Worm (Caenorhabditis elegans): Measurements from ENCODE around the gene M04D8.7.

Gene M04D8.7

ce11 chrIII:10085574-10085973, 48.3 kb downstream of the M04D8.7 start:
- TF ChIP-seq alr-1 (tag; optimal IDR thresholded peaks at IDR 0.05), result no peak
- TF ChIP-seq nhr-23 (tag; optimal IDR thresholded peaks at IDR 0.05), result no peak
- no peak for TF ChIP-seq mab-5 (tag; optimal IDR thresholded peaks at IDR 0.05)

DNA sequence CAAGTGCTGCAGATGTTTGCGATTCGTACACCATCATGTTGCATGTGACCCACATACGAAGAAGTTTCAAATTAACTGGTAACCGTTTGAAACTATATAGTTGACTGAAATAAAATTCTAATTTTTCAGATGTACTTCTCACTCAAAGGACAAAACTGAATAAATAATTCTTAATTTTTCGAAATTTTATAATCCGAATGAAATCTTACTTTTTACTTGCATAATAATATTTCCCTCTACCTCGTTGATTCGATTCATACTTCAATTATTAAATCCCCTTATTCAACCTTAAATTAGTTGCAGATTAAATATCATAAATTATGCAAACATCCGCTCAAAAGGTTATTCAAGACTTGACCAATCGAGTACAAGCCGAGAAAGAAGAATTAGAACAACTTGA, 48.7 kb downstream of the M04D8.7 start, which contains the start of gene T16H12.2:
T16H12.2 (plus strand) TSS at position 301 of the 400 bp plus-strand sequence.
- TF ChIP-seq unc-39 (tag; optimal IDR thresholded peaks at IDR 0.05) (no peak), lin-13 (GFP tag; optimal IDR thresholded peaks at IDR 0.05) (no peak), fos-1 (tag; optimal IDR thresholded peaks at IDR 0.05) (no peak), nhr-77 (tag; optimal IDR thresholded peaks at IDR 0.05) (no peak), F13H6.1 (tag; optimal IDR thresholded peaks at IDR 0.05) (no peak), crh-2 (tag; optimal IDR thresholded peaks at IDR 0.05) (no peak), zag-1 (tag; optimal IDR thresholded peaks at IDR 0.05) (no peak)
